Worm (Caenorhabditis elegans) whole organism, L2 larva: Measurements from ENCODE around the gene dlg-1.

ENCODE experiments used
- aly-2 ChIP-seq: fragments of 150-350 bp; optimal IDR thresholded peaks from 2 replicates; lab custom pipeline; 2014; ENCODE audit warnings: missing biosample characterization, missing genetic modification characterization
- blmp-1 ChIP-seq: sonication (generic microtip); optimal IDR thresholded peaks from 2 replicates; lab custom pipeline; 2017; ENCODE audit warnings: missing genetic modification characterization, mild to moderate bottlenecking, missing compliant biosample characterization, antibody characterized with exemption, moderate library complexity; ENCODE audit not compliant: insufficient read depth
- ceh-82 ChIP-seq: fragments of 150-350 bp; optimal IDR thresholded peaks from 2 replicates; lab custom pipeline; 2014; ENCODE audit warnings: missing biosample characterization, missing genetic modification characterization
- elt-1 ChIP-seq: fragments of 150-350 bp; optimal IDR thresholded peaks from 2 replicates; lab custom pipeline; 2014; ENCODE audit warnings: missing biosample characterization, missing genetic modification characterization
- fos-1 ChIP-seq: fragments of 150-350 bp; optimal IDR thresholded peaks from 2 replicates; lab custom pipeline; 2014; ENCODE audit warnings: missing biosample characterization, missing genetic modification characterization
- nhr-25 ChIP-seq: fragments of 150-350 bp; sonication (generic microtip); optimal IDR thresholded peaks from 3 replicates; lab custom pipeline; 2014; ENCODE audit warnings: missing biosample characterization, missing genetic modification characterization
- nhr-6 ChIP-seq: fragments of 150-350 bp; optimal IDR thresholded peaks from 2 replicates; lab custom pipeline; 2014; ENCODE audit warnings: missing biosample characterization, missing genetic modification characterization
- zag-1 ChIP-seq: fragments of 150-350 bp; optimal IDR thresholded peaks from 2 replicates; lab custom pipeline; 2014; ENCODE audit warnings: missing biosample characterization, missing genetic modification characterization

ce11 chrX:5492820-5493382 is 13.4 kb downstream of the dlg-1 start, which contains the start of the genes bus-8A and bus-8B:
- no peak for TF ChIP-seq nhr-25
- TF ChIP-seq ceh-82, result no peak
- no peak for TF ChIP-seq elt-1
- no peak for TF ChIP-seq zag-1 (tag; lab: Kevin White, UChicago)
- no peak for TF ChIP-seq nhr-6
- TF ChIP-seq blmp-1 (tag; lab: Kevin White, UChicago), result no peak
- no peak for TF ChIP-seq aly-2 (tag; lab: Kevin White, UChicago)
- TF ChIP-seq fos-1, result no peak
